Fruit fly (Drosophila melanogaster): ENCODE data around the gene Nedd8.

The Nedd8 gene

dm6 chr2L:18968370-18969105 lies 16.9 kb upstream of the Nedd8 start, which contains the start of the genes Nak and Tango6 (continued):
- TF ChIP-seq NC2β (GFP tag; optimal IDR thresholded peaks at IDR 0.05) (peak; percentile 62), fd64A (GFP tag; optimal IDR thresholded peaks at IDR 0.05) (no peak), sima (GFP tag; optimal IDR thresholded peaks at IDR 0.05) (no peak), Mes4 (GFP tag; optimal IDR thresholded peaks at IDR 0.05) (no peak), CG9817 (tag; optimal IDR thresholded peaks at IDR 0.05) (no peak), CG30020 (tag; optimal IDR thresholded peaks at IDR 0.05) (peak; percentile 77), Taf1 (GFP tag; IDR thresholded peaks at IDR 0.05) (no peak), CG11696 (GFP tag; IDR thresholded peaks at IDR 0.05) (peak; percentile 86), Ets65A (GFP tag) (peak; percentile 61), CG8359 (GFP tag; optimal IDR thresholded peaks at IDR 0.05; ENCODE audit: borderline replicate concordance) (no peak), CG7987 (GFP tag; optimal IDR thresholded peaks at IDR 0.05) (peak; percentile 8), CG4328 (GFP tag; optimal IDR thresholded peaks at IDR 0.05) (no peak), nmo (GFP tag; optimal IDR thresholded peaks at IDR 0.05) (peak; percentile 81), ftz-f1 (GFP tag; optimal IDR thresholded peaks at IDR 0.05) (peak; percentile 59), peb (GFP tag; IDR thresholded peaks at IDR 0.05) (no peak), tna (GFP tag; IDR thresholded peaks at IDR 0.05; ENCODE audit: partially characterized antibody) (peak; percentile 79), CHES-1-like (GFP tag; optimal IDR thresholded peaks at IDR 0.05) (peak; percentile 48), sim (GFP tag; IDR thresholded peaks at IDR 0.05) (no peak), crp (GFP tag; optimal IDR thresholded peaks at IDR 0.05) (peak in 1 of 2 experiments; percentile 69), Mrtf (GFP tag; IDR thresholded peaks at IDR 0.05) (no peak), tgo (GFP tag; IDR thresholded peaks at IDR 0.05) (no peak), CG16779 (GFP tag; IDR thresholded peaks at IDR 0.05) (no peak), CG11456 (GFP tag; IDR thresholded peaks at IDR 0.05) (no peak), trem (tag; optimal IDR thresholded peaks at IDR 0.05) (peak; percentile 85), zen2 (GFP tag; IDR thresholded peaks at IDR 0.05; ENCODE audit: partially characterized antibody) (peak; percentile 88; the same call in 2 of the 3 replicates), Dll (GFP tag; IDR thresholded peaks at IDR 0.05; ENCODE audit: partially characterized antibody) (peak; percentile 99), Ptx1 (GFP tag; IDR thresholded peaks at IDR 0.05) (0 out of 2 replicates have a peak, but pooled peaks have one; percentile 26), fd3F (GFP tag; optimal IDR thresholded peaks at IDR 0.05) (no peak), unc-4 (GFP tag; IDR thresholded peaks at IDR 0.05; ENCODE audit: partially characterized antibody) (peak; percentile 96), Dbx (GFP tag; IDR thresholded peaks at IDR 0.05) (peak; percentile 25; the same call in 1 of the 3 replicates), pzg (GFP tag; optimal IDR thresholded peaks at IDR 0.05) (peak; percentile 68), CG12071 (GFP tag; optimal IDR thresholded peaks at IDR 0.05) (no peak), fu2 (GFP tag; optimal IDR thresholded peaks at IDR 0.05) (no peak), ewg (GFP tag; optimal IDR thresholded peaks at IDR 0.05) (peak; percentile 76), CG18599 (GFP tag; optimal IDR thresholded peaks at IDR 0.05) (peak; percentile 9), onecut (GFP tag; IDR thresholded peaks at IDR 0.05) (peak; percentile 26; the same call in 1 of the 2 replicates), gce (GFP tag; IDR thresholded peaks at IDR 0.05) (no peak), CG10321 (GFP tag; IDR thresholded peaks at IDR 0.05) (peak; percentile 27; the same call in 1 of the 2 replicates), BEAF-32 (GFP tag; optimal IDR thresholded peaks at IDR 0.05) (peak; percentile 98), inv (GFP tag; IDR thresholded peaks at IDR 0.05; ENCODE audit: partially characterized antibody) (peak; percentile 93), Doc3 (GFP tag; IDR thresholded peaks at IDR 0.05; ENCODE audit: partially characterized antibody) (peak; percentile 96), CG4424 (GFP tag; optimal IDR thresholded peaks at IDR 0.05) (peak; percentile 26), gem (tag; optimal IDR thresholded peaks at IDR 0.05) (peak; percentile 50), CG12155 (GFP tag; optimal IDR thresholded peaks at IDR 0.05) (peak; percentile 27), Nf-YC (tag; optimal IDR thresholded peaks at IDR 0.05) (peak; percentile 40), CG7786 (GFP tag; optimal IDR thresholded peaks at IDR 0.05) (peak; percentile 2), CG3281 (GFP tag; optimal IDR thresholded peaks at IDR 0.05) (no peak), HmgD (GFP tag; optimal IDR thresholded peaks at IDR 0.05) (peak; percentile 67)

All from whole organism, embryonic.